Fruit fly (Drosophila melanogaster) whole organism, embryonic: ENCODE data around the gene CG14965.

Source experiments
- Atf3 ChIP-seq: fragments of 200-800 bp; sonication (Bioruptor generic); optimal IDR thresholded peaks from 3 replicates; lab custom pipeline; 2016; ENCODE audit warnings: missing biosample characterization, missing genetic modification characterization
- BtbVII ChIP-seq: fragments of 200-800 bp; sonication (Bioruptor generic); optimal IDR thresholded peaks from 3 replicates; lab custom pipeline; 2017; ENCODE audit warnings: missing biosample characterization, mild to moderate bottlenecking, missing genetic modification characterization
- CG1024 ChIP-seq: fragments of 200-800 bp; sonication (Bioruptor generic); IDR thresholded peaks from 2 replicates; pipeline ENCODE4 v1.3.6; 2022; ENCODE audit warnings: missing biosample characterization, missing genetic modification characterization
- CG11504 ChIP-seq: fragments of 200-800 bp; sonication (Bioruptor generic); optimal IDR thresholded peaks from 3 replicates; lab custom pipeline; 2019; ENCODE audit warnings: missing biosample characterization, mild to moderate bottlenecking, missing genetic modification characterization, moderate library complexity
- CG12104 ChIP-seq: fragments of 200-800 bp; sonication (Bioruptor generic); optimal IDR thresholded peaks from 3 replicates; lab custom pipeline; 2016; ENCODE audit warnings: missing biosample characterization, missing genetic modification characterization
- CG14860 ChIP-seq: fragments of 200-800 bp; sonication (Bioruptor generic); IDR thresholded peaks from 3 replicates; pipeline ENCODE4 v1.3.6; 2022; ENCODE audit warnings: missing biosample characterization, missing genetic modification characterization; ENCODE audit not compliant: partially characterized antibody
- CG15601 ChIP-seq: fragments of 200-800 bp; sonication (Bioruptor generic); optimal IDR thresholded peaks from 3 replicates; lab custom pipeline; 2019; ENCODE audit warnings: missing biosample characterization, mild to moderate bottlenecking, missing genetic modification characterization, moderate library complexity
- CG17829 ChIP-seq: fragments of 200-800 bp; optimal IDR thresholded peaks from 2 replicates; lab custom pipeline; 2019; ENCODE audit warnings: missing biosample characterization, mild to moderate bottlenecking, missing genetic modification characterization, moderate library complexity
- CG18476 ChIP-seq: fragments of 200-800 bp; sonication (Bioruptor generic); optimal IDR thresholded peaks from 2 replicates; lab custom pipeline; 2016; ENCODE audit warnings: missing biosample characterization, mild to moderate bottlenecking, missing genetic modification characterization
- CG2120 ChIP-seq: fragments of 200-800 bp; sonication (Bioruptor generic); optimal IDR thresholded peaks from 3 replicates; lab custom pipeline; 2016; ENCODE audit warnings: missing biosample characterization, missing genetic modification characterization
- CG2712 ChIP-seq: fragments of 200-800 bp; optimal IDR thresholded peaks from 3 replicates; lab custom pipeline; 2019; ENCODE audit warnings: missing biosample characterization, mild to moderate bottlenecking, missing genetic modification characterization, moderate library complexity
- CG31388 ChIP-seq: fragments of 200-800 bp; sonication (Bioruptor generic); optimal IDR thresholded peaks from 2 replicates; lab custom pipeline; 2016; ENCODE audit warnings: missing biosample characterization, missing genetic modification characterization
- CG32532 ChIP-seq: fragments of 200-800 bp; sonication (Bioruptor generic); IDR thresholded peaks from 2 replicates; pipeline ENCODE4 v1.3.6; 2022; ENCODE audit warnings: missing biosample characterization, missing genetic modification characterization
- CG3847 ChIP-seq: fragments of 200-800 bp; sonication (Bioruptor generic); IDR thresholded peaks from 2 replicates; pipeline ENCODE4 v1.3.6; 2022; ENCODE audit warnings: missing biosample characterization, missing genetic modification characterization
- CG3995 ChIP-seq: fragments of 200-800 bp; sonication (Bioruptor generic); optimal IDR thresholded peaks from 3 replicates; lab custom pipeline; 2016; ENCODE audit warnings: missing biosample characterization, missing genetic modification characterization
- CG4707 ChIP-seq: fragments of 200-800 bp; sonication (Bioruptor generic); optimal IDR thresholded peaks from 2 replicates; lab custom pipeline; 2018; ENCODE audit warnings: missing biosample characterization, mild to moderate bottlenecking, missing genetic modification characterization, moderate library complexity
- CG6765 ChIP-seq: fragments of 200-800 bp; sonication (Bioruptor generic); optimal IDR thresholded peaks from 3 replicates; lab custom pipeline; 2017; ENCODE audit warnings: missing biosample characterization, mild to moderate bottlenecking, missing genetic modification characterization
- CG8765 ChIP-seq: fragments of 200-800 bp; sonication (Bioruptor generic); IDR thresholded peaks from 2 replicates; pipeline ENCODE4 v1.3.6; 2022; ENCODE audit warnings: missing biosample characterization, missing genetic modification characterization
- CG9609 ChIP-seq: fragments of 200-800 bp; sonication (Bioruptor generic); optimal IDR thresholded peaks from 3 replicates; lab custom pipeline; 2016; ENCODE audit warnings: missing biosample characterization, missing genetic modification characterization
- D ChIP-seq, 2 experiments: fragments of 200-800 bp in 1 of 2; fragments of >200 bp in 1 of 2; sonication (Bioruptor generic) in 1 of 2; optimal IDR thresholded peaks; 2 replicates in 1 of 2; 3 replicates in 1 of 2; lab custom pipeline; 2017; ENCODE audit warnings: mild to moderate bottlenecking in 1 of 2, missing biosample characterization in 1 of 2, missing genetic modification characterization in 1 of 2, missing genetic modification reagents in 1 of 2
- Doc3 ChIP-seq: fragments of 200-800 bp; sonication (Bioruptor generic); IDR thresholded peaks from 3 replicates; pipeline ENCODE4 v1.3.6; 2022; ENCODE audit warnings: missing biosample characterization, missing genetic modification characterization; ENCODE audit not compliant: partially characterized antibody
- Ets65A ChIP-seq: fragments of 200-800 bp; sonication (Bioruptor generic); peaks from one replicate; lab custom pipeline; 2016; ENCODE audit warnings: missing biosample characterization, missing genetic modification characterization
- Ets97D ChIP-seq: fragments of 200-800 bp; sonication (Bioruptor generic); optimal IDR thresholded peaks from 3 replicates; lab custom pipeline; 2016; ENCODE audit warnings: missing biosample characterization, missing genetic modification characterization
- HmgZ ChIP-seq: fragments of 200-800 bp; sonication (Bioruptor generic); optimal IDR thresholded peaks from 2 replicates; lab custom pipeline; 2018; ENCODE audit warnings: missing biosample characterization, mild to moderate bottlenecking, missing genetic modification characterization
- Hr51 ChIP-seq, 2 experiments: fragments of 200-800 bp; sonication (Bioruptor generic); optimal IDR thresholded peaks; 2 replicates in 1 of 2; 3 replicates in 1 of 2; lab custom pipeline; 2016 to 2018; ENCODE audit warnings: missing biosample characterization in 2 of 2, missing genetic modification characterization in 2 of 2, mild to moderate bottlenecking in 1 of 2, moderate library complexity in 1 of 2
- Meics ChIP-seq: fragments of 200-800 bp; sonication (Bioruptor generic); optimal IDR thresholded peaks from 2 replicates; lab custom pipeline; 2017; ENCODE audit warnings: missing biosample characterization, mild to moderate bottlenecking, missing genetic modification characterization
- Pdp1 ChIP-seq, 2 experiments: fragments of 200-800 bp; sonication (Bioruptor generic); optimal IDR thresholded peaks; 3 replicates each; lab custom pipeline; 2016; ENCODE audit warnings: missing biosample characterization in 2 of 2, missing genetic modification characterization in 2 of 2, mild to moderate bottlenecking in 1 of 2, moderate library complexity in 1 of 2
- Scr ChIP-seq: fragments of 200-800 bp; sonication (Bioruptor generic); IDR thresholded peaks from 2 replicates; pipeline ENCODE4 v1.3.6; 2022; ENCODE audit warnings: missing biosample characterization, missing genetic modification characterization; ENCODE audit not compliant: partially characterized antibody
- Sin3A ChIP-seq: fragments of >200 bp; optimal IDR thresholded peaks from 2 replicates; lab custom pipeline; 2018
- Sry-β ChIP-seq: fragments of 200-800 bp; sonication (Bioruptor generic); optimal IDR thresholded peaks from 2 replicates; lab custom pipeline; 2018; ENCODE audit warnings: missing biosample characterization, mild to moderate bottlenecking, missing genetic modification characterization, moderate library complexity
- Xbp1 ChIP-seq: fragments of 200-800 bp; sonication (Bioruptor generic); optimal IDR thresholded peaks from 3 replicates; lab custom pipeline; 2016; ENCODE audit warnings: missing biosample characterization, mild to moderate bottlenecking, missing genetic modification characterization
- bbx ChIP-seq: fragments of 200-800 bp; sonication (Bioruptor generic); IDR thresholded peaks from 2 replicates; pipeline ENCODE4 v1.3.6; 2022; ENCODE audit warnings: missing biosample characterization, missing genetic modification characterization; ENCODE audit not compliant: partially characterized antibody
- bigmax ChIP-seq: fragments of 200-800 bp; sonication (Bioruptor generic); optimal IDR thresholded peaks from 2 replicates; lab custom pipeline; 2018; ENCODE audit warnings: missing biosample characterization, mild to moderate bottlenecking, missing genetic modification characterization
- crol ChIP-seq: fragments of 200-800 bp; sonication (Bioruptor generic); IDR thresholded peaks from 2 replicates; pipeline ENCODE4 v1.3.6; 2022; ENCODE audit warnings: missing biosample characterization, missing genetic modification characterization
- crp ChIP-seq, 2 experiments: fragments of 200-800 bp; sonication (Bioruptor generic); optimal IDR thresholded peaks; 2 replicates in 1 of 2; 3 replicates in 1 of 2; lab custom pipeline; 2017; ENCODE audit warnings: missing biosample characterization in 2 of 2, missing genetic modification characterization in 2 of 2, mild to moderate bottlenecking in 1 of 2, moderate library complexity in 1 of 2
- disco-r ChIP-seq: fragments of 200-800 bp; sonication (Bioruptor generic); optimal IDR thresholded peaks from 2 replicates; lab custom pipeline; 2016; ENCODE audit warnings: missing biosample characterization, missing genetic modification characterization
- ftz-f1 ChIP-seq: fragments of 200-800 bp; sonication (Bioruptor generic); optimal IDR thresholded peaks from 2 replicates; lab custom pipeline; 2016; ENCODE audit warnings: missing biosample characterization, missing genetic modification characterization
- gce ChIP-seq: fragments of 200-800 bp; sonication (Bioruptor generic); IDR thresholded peaks from 3 replicates; pipeline ENCODE4 v1.3.6; 2022; ENCODE audit warnings: missing biosample characterization, missing genetic modification characterization
- jing ChIP-seq: fragments of 200-800 bp; sonication (Bioruptor generic); optimal IDR thresholded peaks from 2 replicates; lab custom pipeline; 2018; ENCODE audit warnings: missing biosample characterization, mild to moderate bottlenecking, missing genetic modification characterization
- kay ChIP-seq: fragments of 200-800 bp; sonication (Bioruptor generic); optimal IDR thresholded peaks from 2 replicates; lab custom pipeline; 2016; ENCODE audit warnings: missing biosample characterization, missing genetic modification characterization
- knrl ChIP-seq: fragments of 200-800 bp; sonication (Bioruptor generic); IDR thresholded peaks from 3 replicates; pipeline ENCODE4 v1.3.6; 2022; ENCODE audit warnings: missing biosample characterization, missing genetic modification characterization; ENCODE audit not compliant: partially characterized antibody
- phol ChIP-seq: fragments of 200-800 bp; sonication (Bioruptor generic); optimal IDR thresholded peaks from 3 replicates; lab custom pipeline; 2018; ENCODE audit warnings: missing biosample characterization, mild to moderate bottlenecking, missing genetic modification characterization, moderate library complexity
- pita ChIP-seq: fragments of 200-800 bp; sonication (Bioruptor generic); optimal IDR thresholded peaks from 2 replicates; lab custom pipeline; 2017; ENCODE audit warnings: missing biosample characterization, mild to moderate bottlenecking, missing genetic modification characterization
- sqz ChIP-seq: fragments of 200-800 bp; sonication (Bioruptor generic); optimal IDR thresholded peaks from 3 replicates; lab custom pipeline; 2018; ENCODE audit warnings: missing biosample characterization, mild to moderate bottlenecking, missing genetic modification characterization
- stwl ChIP-seq: fragments of 200-800 bp; sonication (Bioruptor generic); optimal IDR thresholded peaks from 3 replicates; lab custom pipeline; 2018; ENCODE audit warnings: missing biosample characterization, mild to moderate bottlenecking, missing genetic modification characterization, moderate library complexity
- vnd ChIP-seq: fragments of 200-800 bp; sonication (Bioruptor generic); IDR thresholded peaks from 3 replicates; pipeline ENCODE4 v1.3.6; 2022; ENCODE audit warnings: missing biosample characterization, missing genetic modification characterization; ENCODE audit not compliant: partially characterized antibody
- zen ChIP-seq: fragments of 200-800 bp; sonication (Bioruptor generic); optimal IDR thresholded peaks from 3 replicates; lab custom pipeline; 2018; ENCODE audit warnings: missing biosample characterization, mild to moderate bottlenecking, missing genetic modification characterization, moderate library complexity

Gene CG14965

dm6 chr3L:3224740-3225719, 32.7 kb upstream of the CG14965 start, which contains the start of gene Larp4B (continued):
- no peak for TF ChIP-seq kay (GFP tag; lab: Kevin White, UChicago)
- TF ChIP-seq Sin3A (lab: Kevin White, UChicago): peak; percentile 86
- TF ChIP-seq Ets97D (GFP tag; lab: Kevin White, UChicago): peak; percentile 73
- no peak for TF ChIP-seq CG1024 (GFP tag; lab: Robert Waterston, UW)
- TF ChIP-seq CG4707 (GFP tag; lab: Kevin White, UChicago): no peak
- TF ChIP-seq CG8765: no peak
- peak; percentile 77 for TF ChIP-seq Doc3 (GFP tag; lab: Robert Waterston, UW)
- TF ChIP-seq CG12104 (GFP tag; lab: Kevin White, UChicago): no peak
- peak; percentile 71 for TF ChIP-seq vnd (GFP tag; lab: Robert Waterston, UW)
- peak; percentile 21 for TF ChIP-seq Xbp1 (GFP tag; lab: Kevin White, UChicago)
- peak; percentile 47 for TF ChIP-seq CG3847
- no peak for TF ChIP-seq CG9609 (GFP tag; lab: Kevin White, UChicago)
- TF ChIP-seq CG2120 (GFP tag; lab: Kevin White, UChicago): peak; percentile 48
- peak; percentile 54 for TF ChIP-seq phol (tag; lab: Kevin White, UChicago)
- TF ChIP-seq CG15601: peak; percentile 6
- no peak for TF ChIP-seq Sry-β (GFP tag; lab: Kevin White, UChicago)
- peak; percentile 86 for TF ChIP-seq pita (GFP tag; lab: Kevin White, UChicago)
- TF ChIP-seq CG11504 (tag; lab: Kevin White, UChicago): no peak
- peak; percentile 57 for TF ChIP-seq bbx (GFP tag; lab: Robert Waterston, UW)
- TF ChIP-seq CG32532 (GFP tag; lab: Robert Waterston, UW): no peak
- TF ChIP-seq jing: no peak
- no peak for TF ChIP-seq CG18476 (GFP tag; lab: Kevin White, UChicago)
- peak; percentile 73 for TF ChIP-seq CG3995 (GFP tag; lab: Kevin White, UChicago)
- TF ChIP-seq crp (GFP tag; optimal IDR thresholded peaks at IDR 0.05; lab: Kevin White, UChicago): peak in 1 of 2 experiments; percentile 40
- TF ChIP-seq Meics (GFP tag; lab: Kevin White, UChicago): peak; percentile 7
- TF ChIP-seq knrl (GFP tag; lab: Robert Waterston, UW): peak; percentile 76
- peak; percentile 72 for TF ChIP-seq stwl (tag; lab: Kevin White, UChicago)
- peak; percentile 77 for TF ChIP-seq sqz (GFP tag; lab: Kevin White, UChicago)
- TF ChIP-seq Pdp1 (GFP tag; optimal IDR thresholded peaks at IDR 0.05; lab: Kevin White, UChicago): peak in 1 of 2 experiments; percentile 30
- peak; percentile 15 for TF ChIP-seq BtbVII
- peak; percentile 19 for TF ChIP-seq bigmax (GFP tag; lab: Kevin White, UChicago)
- peak; percentile 22 for TF ChIP-seq CG17829 (tag; lab: Kevin White, UChicago)
- no peak for TF ChIP-seq ftz-f1 (GFP tag; lab: Kevin White, UChicago)
- TF ChIP-seq Atf3 (GFP tag; lab: Kevin White, UChicago): no peak
- TF ChIP-seq D (optimal IDR thresholded peaks at IDR 0.05; lab: Kevin White, UChicago): peak; percentile 30
- TF ChIP-seq D (GFP tag; optimal IDR thresholded peaks at IDR 0.05; lab: Kevin White, UChicago): no peak
- peak; percentile 61 for TF ChIP-seq HmgZ
- peak; percentile 86 for TF ChIP-seq crol (GFP tag; lab: Robert Waterston, UW)
- peak; percentile 27 for TF ChIP-seq zen (tag; lab: Kevin White, UChicago)
- peak; percentile 19 for TF ChIP-seq CG2712
- TF ChIP-seq CG31388: no peak
- TF ChIP-seq CG6765: no peak
- peak; percentile 72 for TF ChIP-seq Scr (GFP tag; lab: Robert Waterston, UW)
- peak; percentile 89 for TF ChIP-seq Ets65A
- peak; percentile 55 for TF ChIP-seq disco-r (GFP tag; lab: Kevin White, UChicago)
- no peak for TF ChIP-seq Hr51 (GFP tag; optimal IDR thresholded peaks at IDR 0.05; lab: Kevin White, UChicago)
- no peak for TF ChIP-seq gce
- TF ChIP-seq CG14860 (GFP tag; lab: Robert Waterston, UW): peak; percentile 72; the same call in 2 of the 3 replicates
